Fruit fly (Drosophila melanogaster) whole organism, embryonic: ENCODE results near the gene CG17803.

Experiments used
- Aef1 ChIP-seq: fragments of 200-800 bp; sonication (Bioruptor generic); IDR thresholded peaks from 3 replicates; pipeline ENCODE4 v1.3.6; 2022; ENCODE audit warnings: missing biosample characterization, missing genetic modification characterization
- CG11696 ChIP-seq: fragments of 200-800 bp; sonication (Bioruptor generic); IDR thresholded peaks from 2 replicates; pipeline ENCODE4 v1.3.6; 2022; ENCODE audit warnings: missing biosample characterization, missing genetic modification characterization
- CG12299 ChIP-seq: fragments of 200-800 bp; sonication (Bioruptor generic); optimal IDR thresholded peaks from 2 replicates; lab custom pipeline; 2018; ENCODE audit warnings: missing biosample characterization, mild to moderate bottlenecking, missing genetic modification characterization
- CG1233 ChIP-seq: fragments of 200-800 bp; sonication (Bioruptor generic); optimal IDR thresholded peaks from 4 replicates; lab custom pipeline; 2018; ENCODE audit warnings: missing biosample characterization, mild to moderate bottlenecking, missing genetic modification characterization
- CG12769 ChIP-seq: fragments of 200-800 bp; sonication (Bioruptor generic); optimal IDR thresholded peaks from 2 replicates; lab custom pipeline; 2019; ENCODE audit warnings: missing biosample characterization, mild to moderate bottlenecking, missing genetic modification characterization, moderate library complexity
- CG13894 ChIP-seq: fragments of 200-800 bp; sonication (Bioruptor generic); optimal IDR thresholded peaks from 3 replicates; lab custom pipeline; 2018; ENCODE audit warnings: missing biosample characterization, mild to moderate bottlenecking, missing genetic modification characterization, moderate library complexity
- CG14050 ChIP-seq: fragments of 200-800 bp; sonication (Bioruptor generic); IDR thresholded peaks from 3 replicates; pipeline ENCODE4 v1.3.6; 2022; ENCODE audit warnings: missing biosample characterization, missing genetic modification characterization
- CG14441 ChIP-seq: fragments of 200-800 bp; sonication (Bioruptor generic); IDR thresholded peaks from 2 replicates; pipeline ENCODE4 v1.3.6; 2022; ENCODE audit warnings: missing biosample characterization, missing genetic modification characterization
- CG14860 ChIP-seq: fragments of 200-800 bp; sonication (Bioruptor generic); IDR thresholded peaks from 3 replicates; pipeline ENCODE4 v1.3.6; 2022; ENCODE audit warnings: missing biosample characterization, missing genetic modification characterization; ENCODE audit not compliant: partially characterized antibody
- CG17328 ChIP-seq: fragments of 200-800 bp; sonication (Bioruptor generic); IDR thresholded peaks from 2 replicates; pipeline ENCODE4 v1.3.6; 2022; ENCODE audit warnings: missing biosample characterization, missing genetic modification characterization
- CG2678 ChIP-seq: fragments of 200-800 bp; sonication (Bioruptor generic); optimal IDR thresholded peaks from 3 replicates; lab custom pipeline; 2019; ENCODE audit warnings: missing biosample characterization, mild to moderate bottlenecking, missing genetic modification characterization, moderate library complexity
- CG30020 ChIP-seq: fragments of 200-800 bp; optimal IDR thresholded peaks from 2 replicates; lab custom pipeline; 2019; ENCODE audit warnings: missing biosample characterization, mild to moderate bottlenecking, missing genetic modification characterization, moderate library complexity
- CG3163 ChIP-seq: fragments of 200-800 bp; sonication (Bioruptor generic); optimal IDR thresholded peaks from 3 replicates; lab custom pipeline; 2016; ENCODE audit warnings: missing biosample characterization, missing genetic modification characterization
- CG3281 ChIP-seq: fragments of 200-800 bp; sonication (Bioruptor generic); optimal IDR thresholded peaks from 3 replicates; lab custom pipeline; 2017; ENCODE audit warnings: missing biosample characterization, mild to moderate bottlenecking, missing genetic modification characterization
- CG3838 ChIP-seq: fragments of 200-800 bp; sonication (Bioruptor generic); optimal IDR thresholded peaks from 3 replicates; lab custom pipeline; 2016; ENCODE audit warnings: missing biosample characterization, missing genetic modification characterization
- CG7928 ChIP-seq: fragments of 200-800 bp; sonication (Bioruptor generic); optimal IDR thresholded peaks from 2 replicates; lab custom pipeline; 2017; ENCODE audit warnings: missing biosample characterization, mild to moderate bottlenecking, missing genetic modification characterization
- CG8478 ChIP-seq: fragments of >200 bp; optimal IDR thresholded peaks from 2 replicates; lab custom pipeline; 2018
- CG8924 ChIP-seq: fragments of 200-800 bp; optimal IDR thresholded peaks from 3 replicates; lab custom pipeline; 2019; ENCODE audit warnings: missing biosample characterization, mild to moderate bottlenecking, missing genetic modification characterization, moderate library complexity
- CG9437 ChIP-seq: fragments of 200-800 bp; sonication (Bioruptor generic); optimal IDR thresholded peaks from 2 replicates; lab custom pipeline; 2018; ENCODE audit warnings: missing biosample characterization, mild to moderate bottlenecking, missing genetic modification characterization
- D19A ChIP-seq: fragments of 200-800 bp; optimal IDR thresholded peaks from 3 replicates; lab custom pipeline; 2019; ENCODE audit warnings: missing biosample characterization, mild to moderate bottlenecking, missing genetic modification characterization, moderate library complexity
- Gug ChIP-seq: fragments of 200-800 bp; sonication (Bioruptor generic); IDR thresholded peaks from 4 replicates; pipeline ENCODE4 v1.3.6; 2022; ENCODE audit warnings: missing biosample characterization, missing genetic modification characterization
- HLH3B ChIP-seq: fragments of 200-800 bp; sonication (Bioruptor generic); IDR thresholded peaks from 2 replicates; pipeline ENCODE4 v1.3.6; 2022; ENCODE audit warnings: missing biosample characterization, missing genetic modification characterization
- HmgD ChIP-seq: fragments of 200-800 bp; sonication (Bioruptor generic); optimal IDR thresholded peaks from 3 replicates; lab custom pipeline; 2016; ENCODE audit warnings: missing biosample characterization, missing genetic modification characterization
- Hmr ChIP-seq: fragments of 200-800 bp; sonication (Bioruptor generic); optimal IDR thresholded peaks from 3 replicates; lab custom pipeline; 2017; ENCODE audit warnings: mild to moderate bottlenecking, missing biosample characterization, missing genetic modification reagents, missing genetic modification characterization
- Hmx ChIP-seq: fragments of 200-800 bp; sonication (Bioruptor generic); optimal IDR thresholded peaks from 2 replicates; lab custom pipeline; 2016; ENCODE audit warnings: missing biosample characterization, missing genetic modification characterization
- Jarid2 ChIP-seq: fragments of 200-800 bp; sonication (Bioruptor generic); optimal IDR thresholded peaks from 3 replicates; lab custom pipeline; 2017; ENCODE audit warnings: mild to moderate bottlenecking, missing biosample characterization, missing genetic modification reagents, missing genetic modification characterization
- Mrtf ChIP-seq: fragments of 200-800 bp; sonication (Bioruptor generic); IDR thresholded peaks from 3 replicates; pipeline ENCODE4 v1.3.6; 2022; ENCODE audit warnings: missing biosample characterization, missing genetic modification characterization
- Usf ChIP-seq: fragments of 200-800 bp; sonication (Bioruptor generic); optimal IDR thresholded peaks from 2 replicates; lab custom pipeline; 2017; ENCODE audit warnings: missing genotype, missing biosample characterization, missing genetic modification characterization
- al ChIP-seq: fragments of 200-800 bp; sonication (Bioruptor generic); IDR thresholded peaks from 2 replicates; pipeline ENCODE4 v1.3.6; 2022; ENCODE audit warnings: missing biosample characterization, missing genetic modification characterization
- bbx ChIP-seq: fragments of 200-800 bp; sonication (Bioruptor generic); IDR thresholded peaks from 2 replicates; pipeline ENCODE4 v1.3.6; 2022; ENCODE audit warnings: missing biosample characterization, missing genetic modification characterization; ENCODE audit not compliant: partially characterized antibody
- caup ChIP-seq: fragments of 200-800 bp; sonication (Bioruptor generic); optimal IDR thresholded peaks from 3 replicates; lab custom pipeline; 2017; ENCODE audit warnings: missing biosample characterization, mild to moderate bottlenecking, missing genetic modification characterization, moderate library complexity; ENCODE audit not compliant: severe bottlenecking
- crp ChIP-seq, 2 experiments: fragments of 200-800 bp; sonication (Bioruptor generic); optimal IDR thresholded peaks; 2 replicates in 1 of 2; 3 replicates in 1 of 2; lab custom pipeline; 2017; ENCODE audit warnings: missing biosample characterization in 2 of 2, missing genetic modification characterization in 2 of 2, mild to moderate bottlenecking in 1 of 2, moderate library complexity in 1 of 2
- ewg ChIP-seq: fragments of 200-800 bp; sonication (Bioruptor generic); optimal IDR thresholded peaks from 3 replicates; lab custom pipeline; 2017; ENCODE audit warnings: mild to moderate bottlenecking, missing biosample characterization, missing genetic modification reagents, missing genetic modification characterization
- fd96Cb ChIP-seq: fragments of 200-800 bp; sonication (Bioruptor generic); optimal IDR thresholded peaks from 2 replicates; lab custom pipeline; 2018; ENCODE audit warnings: missing biosample characterization, mild to moderate bottlenecking, missing genetic modification characterization, moderate library complexity
- gfzf ChIP-seq: fragments of 200-800 bp; sonication (Bioruptor generic); optimal IDR thresholded peaks from 2 replicates; lab custom pipeline; 2016; ENCODE audit warnings: missing biosample characterization, mild to moderate bottlenecking, missing genetic modification characterization, moderate library complexity
- grau ChIP-seq: fragments of 200-800 bp; optimal IDR thresholded peaks from 3 replicates; lab custom pipeline; 2019; ENCODE audit warnings: missing biosample characterization, mild to moderate bottlenecking, missing genetic modification characterization, moderate library complexity
- h ChIP-seq: fragments of >200 bp; optimal IDR thresholded peaks from 2 replicates; lab custom pipeline; 2017
- hbn ChIP-seq: fragments of 200-800 bp; sonication (Bioruptor generic); IDR thresholded peaks from 2 replicates; pipeline ENCODE4 v1.3.6; 2022; ENCODE audit warnings: missing biosample characterization, missing genetic modification characterization; ENCODE audit not compliant: partially characterized antibody
- hth ChIP-seq: fragments of >200 bp; optimal IDR thresholded peaks from 2 replicates; lab custom pipeline; 2017; ENCODE audit warnings: inconsistent platforms
- knrl ChIP-seq: fragments of 200-800 bp; sonication (Bioruptor generic); IDR thresholded peaks from 3 replicates; pipeline ENCODE4 v1.3.6; 2022; ENCODE audit warnings: missing biosample characterization, missing genetic modification characterization; ENCODE audit not compliant: partially characterized antibody
- maf-S ChIP-seq: fragments of 200-800 bp; sonication (Bioruptor generic); optimal IDR thresholded peaks from 2 replicates; lab custom pipeline; 2016; ENCODE audit warnings: missing biosample characterization, missing genetic modification characterization
- pan ChIP-seq, 4 experiments: fragments of >200 bp in 3 of 4; fragments of 200-800 bp in 1 of 4; sonication (Bioruptor generic) in 1 of 4; optimal IDR thresholded peaks in 3 of 4; IDR thresholded peaks in 1 of 4; 2 replicates each; pipeline versions ENCODE4 v1.3.6 to Lab custom; 2017 to 2022; ENCODE audit warnings: missing biosample characterization in 2 of 4, missing genetic modification characterization in 2 of 4, mixed read lengths in 1 of 4
- ranshi ChIP-seq: fragments of 200-800 bp; sonication (Bioruptor generic); IDR thresholded peaks from 2 replicates; pipeline ENCODE4 v1.3.6; 2022; ENCODE audit warnings: missing biosample characterization, missing genetic modification characterization
- ro ChIP-seq: fragments of 200-800 bp; sonication (Bioruptor generic); IDR thresholded peaks from 2 replicates; pipeline ENCODE4 v1.3.6; 2022; ENCODE audit warnings: missing biosample characterization, missing genetic modification characterization
- seq ChIP-seq: fragments of 200-800 bp; sonication (Bioruptor generic); IDR thresholded peaks from 2 replicates; pipeline ENCODE4 v1.3.6; 2022; ENCODE audit warnings: missing biosample characterization, missing genetic modification characterization
- slbo ChIP-seq: fragments of 200-800 bp; sonication (Bioruptor generic); IDR thresholded peaks from 2 replicates; pipeline ENCODE4 v1.3.6; 2022; ENCODE audit warnings: missing biosample characterization, missing genetic modification characterization
- so ChIP-seq: fragments of 200-800 bp; sonication (Bioruptor generic); IDR thresholded peaks from 3 replicates; pipeline ENCODE4 v1.3.6; 2022; ENCODE audit warnings: missing biosample characterization, missing genetic modification characterization
- sug ChIP-seq: fragments of 200-800 bp; optimal IDR thresholded peaks from 2 replicates; lab custom pipeline; 2019; ENCODE audit warnings: missing biosample characterization, mild to moderate bottlenecking, missing genetic modification characterization, moderate library complexity
- tin ChIP-seq: fragments of 200-800 bp; sonication (Bioruptor generic); optimal IDR thresholded peaks from 3 replicates; lab custom pipeline; 2016; ENCODE audit warnings: missing biosample characterization, missing genetic modification characterization
- usp ChIP-seq: fragments of >200 bp; optimal IDR thresholded peaks from 2 replicates; lab custom pipeline; 2017; ENCODE audit warnings: missing biosample characterization, missing genetic modification characterization
- zen2 ChIP-seq: fragments of 200-800 bp; sonication (Bioruptor generic); IDR thresholded peaks from 3 replicates; pipeline ENCODE4 v1.3.6; 2022; ENCODE audit warnings: missing biosample characterization, missing genetic modification characterization; ENCODE audit not compliant: partially characterized antibody

CG17803 gene

DNA sequence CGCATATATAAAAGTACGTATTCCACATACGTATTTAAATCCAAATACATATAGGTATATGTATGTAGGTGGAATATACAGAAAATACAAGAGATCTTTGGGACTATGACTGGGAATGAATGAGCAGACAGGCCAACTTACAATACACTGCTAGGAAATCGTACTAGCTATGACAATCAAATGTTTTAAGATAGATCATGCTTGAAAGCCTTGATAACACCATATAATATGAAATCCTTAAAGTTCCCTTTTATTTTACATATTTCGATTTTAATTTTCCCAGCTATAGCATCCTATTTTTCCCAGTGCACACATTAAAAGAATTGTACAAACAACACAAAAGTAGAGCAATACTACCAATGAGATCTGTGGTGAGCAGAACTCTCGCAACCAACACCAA lies 19.9 kb downstream of the CG17803 start (continued):
- TF ChIP-seq zen2 (GFP tag; lab: Robert Waterston, UW) (no peak), CG12299 (peak; percentile 81), CG1233 (GFP tag; lab: Kevin White, UChicago) (peak; percentile 53), ewg (peak; percentile 52), CG11696 (GFP tag; lab: Robert Waterston, UW) (peak; percentile 45; the same call in 1 of the 2 replicates), CG8924 (tag; lab: Kevin White, UChicago) (peak; percentile 78), Mrtf (GFP tag; lab: Robert Waterston, UW) (peak; percentile 77), Jarid2 (GFP tag; lab: Kevin White, UChicago) (peak; percentile 27), ro (GFP tag; lab: Robert Waterston, UW) (peak; percentile 58; the same call in 1 of the 2 replicates), caup (GFP tag; lab: Kevin White, UChicago) (peak; percentile 55), bbx (GFP tag; lab: Robert Waterston, UW) (no peak), Usf (GFP tag; lab: Kevin White, UChicago) (peak; percentile 2), CG30020 (tag; lab: Kevin White, UChicago) (peak; percentile 17), CG3838 (GFP tag; lab: Kevin White, UChicago) (peak; percentile 23), maf-S (peak; percentile 76), CG8478 (lab: Kevin White, UChicago) (no peak), HLH3B (GFP tag; lab: Robert Waterston, UW) (peak; percentile 87), gfzf (GFP tag; lab: Kevin White, UChicago) (no peak), D19A (peak; percentile 67), CG9437 (GFP tag; lab: Kevin White, UChicago) (peak; percentile 23), Hmr (GFP tag; lab: Kevin White, UChicago) (peak; percentile 81), slbo (GFP tag; lab: Robert Waterston, UW) (peak; percentile 86), so (GFP tag; lab: Robert Waterston, UW) (peak; percentile 80), usp (no peak), pan (optimal IDR thresholded peaks at IDR 0.05; lab: Kevin White, UChicago) (no peak), pan (GFP tag; optimal IDR thresholded peaks at IDR 0.05 in 1 of 2, IDR thresholded peaks at IDR 0.05 in 1 of 2) (peak in 1 of 2 experiments; percentile 89), CG3281 (peak; percentile 77), Aef1 (peak; percentile 85), CG14441 (peak; percentile 89), Gug (peak; percentile 69; the same call in 3 of the 4 replicates), CG2678 (tag; lab: Kevin White, UChicago) (peak; percentile 93), CG14050 (GFP tag; lab: Robert Waterston, UW) (peak; percentile 74), CG14860 (GFP tag; lab: Robert Waterston, UW) (no peak), HmgD (GFP tag; lab: Kevin White, UChicago) (peak; percentile 9), ranshi (GFP tag; lab: Robert Waterston, UW) (peak; percentile 88), Hmx (GFP tag; lab: Kevin White, UChicago) (peak; percentile 45), knrl (GFP tag; lab: Robert Waterston, UW) (no peak), al (peak; percentile 92), seq (GFP tag; lab: Robert Waterston, UW) (peak; percentile 79), crp (GFP tag; optimal IDR thresholded peaks at IDR 0.05; lab: Kevin White, UChicago) (no peak), CG7928 (GFP tag; lab: Kevin White, UChicago) (peak; percentile 39), h (lab: Kevin White, UChicago) (no peak), CG13894 (tag; lab: Kevin White, UChicago) (peak; percentile 72), hth (lab: Kevin White, UChicago) (no peak), grau (tag; lab: Kevin White, UChicago) (peak; percentile 80), CG3163 (GFP tag; lab: Kevin White, UChicago) (no peak), CG12769 (tag; lab: Kevin White, UChicago) (peak; percentile 85), fd96Cb (peak; percentile 68), tin (GFP tag; lab: Kevin White, UChicago) (peak; percentile 68), sug (peak; percentile 85), CG17328 (peak; percentile 72), hbn (GFP tag; lab: Robert Waterston, UW) (no peak)
